Worm (Caenorhabditis elegans): ENCODE measurements around the gene mdt-30.

ce11 chrIII:8047412-8047811 is 19.6 kb upstream of the mdt-30 start, which contains the start of gene K12H4.2:
- TF ChIP-seq ceh-90 (tag; optimal IDR thresholded peaks at IDR 0.05) = no peak
- no peak for TF ChIP-seq skn-1 (tag; optimal IDR thresholded peaks at IDR 0.05)
- no peak for TF ChIP-seq hlh-4 (tag; optimal IDR thresholded peaks at IDR 0.05)
- no peak for TF ChIP-seq unc-30 (tag; optimal IDR thresholded peaks at IDR 0.05)
- no peak for TF ChIP-seq C04F5.9 (tag; optimal IDR thresholded peaks at IDR 0.05)
- TF ChIP-seq aha-1 (tag; optimal IDR thresholded peaks at IDR 0.05) = no peak
- no peak for TF ChIP-seq unc-86 (tag; optimal IDR thresholded peaks at IDR 0.05)
- no peak for TF ChIP-seq zag-1 (tag; optimal IDR thresholded peaks at IDR 0.05)
- TF ChIP-seq unc-62 (GFP tag; optimal IDR thresholded peaks at IDR 0.05) = no peak
- no peak for TF ChIP-seq C16A3.4 (tag; optimal IDR thresholded peaks at IDR 0.05)
- no peak for TF ChIP-seq dpl-1 (GFP tag; optimal IDR thresholded peaks at IDR 0.05)

Data from whole organism, L1 larva.